Worm (Caenorhabditis elegans): ENCODE data around the gene kin-21.

DNA sequence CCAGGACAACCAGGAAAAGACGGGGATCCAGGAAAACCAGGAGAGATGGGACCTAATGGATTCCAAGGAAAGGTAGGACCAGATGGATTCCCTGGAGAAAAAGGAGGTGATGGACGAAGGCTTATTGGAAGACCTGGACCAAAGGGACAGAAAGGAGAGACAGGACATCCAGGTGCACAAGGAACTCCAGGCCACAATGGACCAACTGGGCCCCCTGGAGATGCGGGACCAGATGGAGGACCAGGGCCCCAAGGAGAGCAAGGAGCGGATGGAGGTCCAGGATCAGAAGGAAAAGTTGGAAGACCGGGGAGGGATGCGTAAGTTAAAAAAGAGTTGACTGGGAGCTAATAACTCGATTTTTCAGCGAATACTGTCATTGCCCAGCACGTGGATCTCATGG is 10.1 kb upstream of the kin-21 start:
- TF ChIP-seq tab-1 (GFP tag; IDR thresholded peaks at IDR 0.05) (no peak), ztf-29 (GFP tag; IDR thresholded peaks at IDR 0.05) (no peak), cog-1 (tag; optimal IDR thresholded peaks at IDR 0.05) (no peak), med-1 (GFP tag; optimal IDR thresholded peaks at IDR 0.05; ENCODE audit: insufficient read depth) (no peak)

Measured in whole organism, midembryonic.